Worm (Caenorhabditis elegans) whole organism, L4 larva: ENCODE data around the gene C25E10.16.

Source experiments
- D1046.2 ChIP-seq: fragments of 200-800 bp; sonication (Bioruptor generic); IDR thresholded peaks from 2 replicates; pipeline ENCODE4 v1.3.6; 2022; ENCODE audit warnings: missing genetic modification characterization, missing compliant biosample characterization
- F10B5.3 ChIP-seq: sonication (generic microtip); optimal IDR thresholded peaks from 2 replicates; lab custom pipeline; 2016; ENCODE audit warnings: mild to moderate bottlenecking, missing genetic modification characterization, missing compliant biosample characterization
- F37D6.2 ChIP-seq: sonication (generic microtip); optimal IDR thresholded peaks from 2 replicates; lab custom pipeline; 2016; ENCODE audit warnings: mild to moderate bottlenecking, missing genetic modification characterization, missing compliant biosample characterization
- F49E8.2 ChIP-seq: sonication (generic microtip); optimal IDR thresholded peaks from 2 replicates; lab custom pipeline; 2016; ENCODE audit warnings: missing compliant biosample characterization, mild to moderate bottlenecking, missing genetic modification characterization, borderline replicate concordance
- R02D3.7 ChIP-seq: fragments of 150-350 bp; sonication (generic microtip); optimal IDR thresholded peaks from 3 replicates; lab custom pipeline; 2014; ENCODE audit warnings: missing biosample characterization, missing genetic modification characterization
- T26A8.4 ChIP-seq: fragments of 200-800 bp; sonication (Bioruptor generic); IDR thresholded peaks from 2 replicates; pipeline ENCODE4 v1.3.6; 2022; ENCODE audit warnings: missing genetic modification characterization, missing compliant biosample characterization
- ZK337.2 ChIP-seq: fragments of 200-800 bp; sonication (Bioruptor generic); IDR thresholded peaks from 2 replicates; pipeline ENCODE4 v1.3.6; 2022; ENCODE audit warnings: missing genetic modification reagents, missing genetic modification characterization, missing compliant biosample characterization
- aly-2 ChIP-seq: sonication (generic microtip); optimal IDR thresholded peaks from 2 replicates; lab custom pipeline; 2018; ENCODE audit warnings: missing biosample characterization, missing genetic modification characterization
- ceh-32 ChIP-seq: sonication (generic microtip); optimal IDR thresholded peaks from 2 replicates; lab custom pipeline; 2016; ENCODE audit warnings: mild to moderate bottlenecking, missing genetic modification characterization, missing compliant biosample characterization; ENCODE audit not compliant: poor library complexity
- daf-12 ChIP-seq: fragments of 150-350 bp; optimal IDR thresholded peaks from 2 replicates; lab custom pipeline; 2014; ENCODE audit warnings: missing biosample characterization, missing genetic modification reagents, missing genetic modification characterization
- daf-19 ChIP-seq: fragments of 200-800 bp; sonication (Bioruptor generic); conservative IDR thresholded peaks from 2 replicates; pipeline ENCODE4 v1.3.6; 2022; ENCODE audit warnings: missing genetic modification characterization, missing compliant biosample characterization
- duxl-1 ChIP-seq: sonication (generic microtip); optimal IDR thresholded peaks from 2 replicates; lab custom pipeline; 2016; ENCODE audit warnings: mild to moderate bottlenecking, missing genetic modification characterization, moderate library complexity, missing compliant biosample characterization; ENCODE audit not compliant: poor library complexity
- dve-1 ChIP-seq: sonication (generic microtip); optimal IDR thresholded peaks from 2 replicates; lab custom pipeline; 2017; ENCODE audit warnings: antibody characterized with exemption, mild to moderate bottlenecking, missing genetic modification characterization, missing compliant biosample characterization; ENCODE audit not compliant: insufficient read depth
- egl-43 ChIP-seq: fragments of 200-800 bp; sonication (Bioruptor generic); IDR thresholded peaks from 2 replicates; pipeline ENCODE4 v1.3.6; 2022; ENCODE audit warnings: missing genetic modification reagents, missing genetic modification characterization, missing compliant biosample characterization
- gei-8 ChIP-seq: fragments of 200-800 bp; sonication (Bioruptor generic); optimal IDR thresholded peaks from 2 replicates; lab custom pipeline; 2018; ENCODE audit warnings: mild to moderate bottlenecking, missing genetic modification characterization, missing compliant biosample characterization
- hmg-1.1 ChIP-seq: fragments of 200-800 bp; sonication (Bioruptor generic); IDR thresholded peaks from 2 replicates; pipeline ENCODE4 v1.3.6; 2022; ENCODE audit warnings: missing genetic modification reagents, missing genetic modification characterization, missing compliant biosample characterization
- jun-1 ChIP-seq: fragments of 150-350 bp; optimal IDR thresholded peaks from 2 replicates; lab custom pipeline; 2014; ENCODE audit warnings: missing biosample characterization, missing genetic modification reagents, missing genetic modification characterization
- lin-15B ChIP-seq: fragments of 150-350 bp; sonication (generic microtip); optimal IDR thresholded peaks from 3 replicates; lab custom pipeline; 2014; ENCODE audit warnings: missing biosample characterization, missing genetic modification characterization
- lin-29 ChIP-seq: fragments of 200-800 bp; sonication (Bioruptor generic); IDR thresholded peaks from 2 replicates; pipeline ENCODE4 v1.3.6; 2022; ENCODE audit warnings: missing genetic modification reagents, missing genetic modification characterization, missing compliant biosample characterization
- madf-5 ChIP-seq, 2 experiments: fragments of 200-800 bp; sonication (Bioruptor generic); IDR thresholded peaks; 2 replicates each; pipeline ENCODE4 v1.3.6; 2022; ENCODE audit warnings: missing compliant biosample characterization in 2 of 2, missing genetic modification characterization in 2 of 2
- madf-9 ChIP-seq: fragments of 200-800 bp; sonication (Bioruptor generic); conservative IDR thresholded peaks from 2 replicates; pipeline ENCODE4 v1.3.6; 2022; ENCODE audit warnings: missing genetic modification reagents, missing genetic modification characterization, missing compliant biosample characterization
- mdl-1 ChIP-seq, 2 experiments: fragments of 150-350 bp in 1 of 2; sonication (generic microtip) in 1 of 2; optimal IDR thresholded peaks; 2 replicates each; lab custom pipeline; 2014 to 2017; ENCODE audit warnings: missing biosample characterization in 2 of 2, missing genetic modification characterization in 2 of 2
- mdt-29 ChIP-seq: fragments of 200-800 bp; sonication (Bioruptor generic); IDR thresholded peaks from 2 replicates; pipeline ENCODE4 v1.3.6; 2022; ENCODE audit warnings: missing genetic modification reagents, missing genetic modification characterization, missing compliant biosample characterization
- nhr-10 ChIP-seq: fragments of 150-350 bp; optimal IDR thresholded peaks from 2 replicates; lab custom pipeline; 2014; ENCODE audit warnings: missing biosample characterization, missing genetic modification characterization
- nhr-25 ChIP-seq: sonication (generic microtip); optimal IDR thresholded peaks from 2 replicates; lab custom pipeline; 2017; ENCODE audit warnings: missing genetic modification characterization, mild to moderate bottlenecking, missing compliant biosample characterization, antibody characterized with exemption, moderate library complexity, borderline replicate concordance; ENCODE audit not compliant: insufficient read depth
- pha-4 ChIP-seq, 2 experiments: fragments of 150-350 bp in 1 of 2; fragments of 200-800 bp in 1 of 2; sonication (Bioruptor generic) in 1 of 2; IDR thresholded peaks in 1 of 2; optimal IDR thresholded peaks in 1 of 2; 2 replicates each; pipeline versions ENCODE4 v1.3.6 to Lab custom; 2014 to 2022; ENCODE audit warnings: missing genetic modification characterization in 2 of 2, missing genetic modification reagents in 2 of 2, missing biosample characterization in 1 of 2, missing compliant biosample characterization in 1 of 2
- rbr-2 ChIP-seq: sonication (generic microtip); optimal IDR thresholded peaks from 2 replicates; lab custom pipeline; 2016; ENCODE audit warnings: missing genotype, missing genetic modification characterization, missing compliant biosample characterization
- sdz-12 ChIP-seq: fragments of 200-800 bp; sonication (Bioruptor generic); optimal IDR thresholded peaks from 2 replicates; lab custom pipeline; 2018; ENCODE audit warnings: mild to moderate bottlenecking, missing genetic modification characterization, missing compliant biosample characterization
- snpc-4 ChIP-seq: fragments of 150-350 bp; optimal IDR thresholded peaks from 2 replicates; lab custom pipeline; 2014; ENCODE audit warnings: missing biosample characterization, missing genetic modification characterization
- spr-1 ChIP-seq: sonication (generic microtip); optimal IDR thresholded peaks from 2 replicates; lab custom pipeline; 2016; ENCODE audit warnings: mild to moderate bottlenecking, missing genetic modification characterization, missing compliant biosample characterization
- spr-3 ChIP-seq: fragments of 200-800 bp; sonication (Bioruptor generic); optimal IDR thresholded peaks from 2 replicates; lab custom pipeline; 2018; ENCODE audit warnings: mild to moderate bottlenecking, missing genetic modification characterization, missing compliant biosample characterization
- unc-62 ChIP-seq, 3 experiments: fragments of 150-350 bp in 1 of 3; sonication (generic microtip); optimal IDR thresholded peaks in 2 of 3; peaks in 1 of 3; 1 replicate in 1 of 3; 2 replicates in 2 of 3; lab custom pipeline; 2014 to 2017; ENCODE audit warnings: missing biosample characterization in 3 of 3, missing genetic modification characterization in 3 of 3, missing genetic modification reagents in 3 of 3, missing genotype in 1 of 3
- zag-1 ChIP-seq: fragments of 150-350 bp; optimal IDR thresholded peaks from 2 replicates; lab custom pipeline; 2014; ENCODE audit warnings: missing biosample characterization, missing genetic modification characterization
- zip-11 ChIP-seq: fragments of 200-800 bp; sonication (Bioruptor generic); IDR thresholded peaks from 2 replicates; pipeline ENCODE4 v1.3.6; 2022; ENCODE audit warnings: missing genetic modification characterization, missing compliant biosample characterization
- zip-2 ChIP-seq: fragments of 150-350 bp; optimal IDR thresholded peaks from 2 replicates; lab custom pipeline; 2014; ENCODE audit warnings: missing biosample characterization, missing genetic modification characterization

Gene C25E10.16

ce11 chrV:9065915-9066314 lies 6.5 kb upstream of the C25E10.16 start:
- TF ChIP-seq unc-62 (GFP tag; optimal IDR thresholded peaks at IDR 0.05 in 1 of 2; lab: Kevin White, UChicago) (peak in 1 of 2 experiments; percentile 13), unc-62 (tag; optimal IDR thresholded peaks at IDR 0.05; lab: Kevin White, UChicago) (no peak), mdt-29 (no peak), spr-3 (no peak)

- TF ChIP-seq unc-62 (GFP tag; optimal IDR thresholded peaks at IDR 0.05 in 1 of 2; lab: Kevin White, UChicago): peak in 1 of 2 experiments; percentile 70
- no peak for TF ChIP-seq unc-62 (tag; optimal IDR thresholded peaks at IDR 0.05; lab: Kevin White, UChicago)
- TF ChIP-seq madf-5 (GFP tag; IDR thresholded peaks at IDR 0.05; lab: Robert Waterston, UW): no peak
- no peak for TF ChIP-seq snpc-4 (tag; lab: Kevin White, UChicago)
- TF ChIP-seq, all 104 proteins: peak for 1
These were observed 5.6 kb upstream of the C25E10.16 start for ce11 chrV:9065001-9065400.

ce11 chrV:9063134-9063533 lies 3.8 kb upstream of the C25E10.16 start:
- TF ChIP-seq F37D6.2 (tag; lab: Kevin White, UChicago) (no peak), jun-1 (tag; lab: Kevin White, UChicago) (no peak), hmg-1.1 (no peak), lin-29 (GFP tag; lab: Robert Waterston, UW) (no peak), sdz-12 (GFP tag; lab: Kevin White, UChicago) (no peak), unc-62 (GFP tag; optimal IDR thresholded peaks at IDR 0.05 in 1 of 2; lab: Kevin White, UChicago) (no peak), unc-62 (tag; optimal IDR thresholded peaks at IDR 0.05; lab: Kevin White, UChicago) (no peak), nhr-10 (tag; lab: Kevin White, UChicago) (no peak), T26A8.4 (GFP tag; lab: Robert Waterston, UW) (no peak), mdl-1 (tag; optimal IDR thresholded peaks at IDR 0.05; lab: Kevin White, UChicago) (no peak), ZK337.2 (no peak), duxl-1 (tag; lab: Kevin White, UChicago) (no peak), nhr-25 (tag; lab: Kevin White, UChicago) (no peak)

ce11 chrV:9062341-9062740 lies 3.0 kb upstream of the C25E10.16 start, which contains the start of gene C25E10.12:
C25E10.12 (minus strand) TSS chrV:9062441.
- no peak for TF ChIP-seq lin-15B
- no peak for TF ChIP-seq pha-4 (GFP tag; IDR thresholded peaks at IDR 0.05; lab: Robert Waterston, UW)
- no peak for TF ChIP-seq pha-4 (tag; optimal IDR thresholded peaks at IDR 0.05; lab: Kevin White, UChicago)
- no peak for TF ChIP-seq D1046.2 (GFP tag; lab: Robert Waterston, UW)
- TF ChIP-seq spr-1: no peak
- TF ChIP-seq F49E8.2 (tag; lab: Kevin White, UChicago): no peak
- TF ChIP-seq zag-1 (tag; lab: Kevin White, UChicago): no peak
- TF ChIP-seq snpc-4 (tag; lab: Kevin White, UChicago): no peak
- no peak for TF ChIP-seq zip-11 (GFP tag; lab: Robert Waterston, UW)
- no peak for TF ChIP-seq nhr-10 (tag; lab: Kevin White, UChicago)
- no peak for TF ChIP-seq sdz-12 (GFP tag; lab: Kevin White, UChicago)
- TF ChIP-seq R02D3.7 (tag; lab: Kevin White, UChicago): no peak
- TF ChIP-seq unc-62 (GFP tag; optimal IDR thresholded peaks at IDR 0.05 in 1 of 2; lab: Kevin White, UChicago): no peak
- TF ChIP-seq unc-62 (tag; optimal IDR thresholded peaks at IDR 0.05; lab: Kevin White, UChicago): no peak
- no peak for TF ChIP-seq egl-43 (GFP tag; lab: Robert Waterston, UW)
- TF ChIP-seq zip-2 (tag; lab: Kevin White, UChicago): no peak

ce11 chrV:9058627-9059026 lies 741 bp downstream of the C25E10.16 start, which contains the start of gene C25E10.11:
C25E10.11 (minus strand) TSS chrV:9058727.
- TF ChIP-seq dve-1: no peak
- no peak for TF ChIP-seq sdz-12 (GFP tag; lab: Kevin White, UChicago)
- TF ChIP-seq rbr-2 (tag; lab: Kevin White, UChicago): no peak
- TF ChIP-seq jun-1 (tag; lab: Kevin White, UChicago): no peak
- TF ChIP-seq ceh-32 (tag; lab: Kevin White, UChicago): no peak
- no peak for TF ChIP-seq madf-9 (GFP tag; lab: Robert Waterston, UW)
- TF ChIP-seq F10B5.3: no peak
- TF ChIP-seq daf-12 (tag; lab: Kevin White, UChicago): no peak
- no peak for TF ChIP-seq aly-2
- no peak for TF ChIP-seq D1046.2 (GFP tag; lab: Robert Waterston, UW)
- TF ChIP-seq gei-8: no peak
- no peak for TF ChIP-seq daf-19 (GFP tag; lab: Robert Waterston, UW)
- TF ChIP-seq, all 104 proteins: peak for 0
